Fruit fly (Drosophila melanogaster): Measurements from ENCODE around the gene CG32269.

- TF ChIP-seq unc-4 (GFP tag; IDR thresholded peaks at IDR 0.05; ENCODE audit: partially characterized antibody): no peak
- TF ChIP-seq CG1024 (GFP tag; IDR thresholded peaks at IDR 0.05): no peak
- TF ChIP-seq aop (GFP tag; IDR thresholded peaks at IDR 0.05): no peak
- no peak for TF ChIP-seq ttk (GFP tag; IDR thresholded peaks at IDR 0.05)
- TF ChIP-seq CG9817 (tag; optimal IDR thresholded peaks at IDR 0.05): no peak
- no peak for TF ChIP-seq BtbVII (GFP tag; optimal IDR thresholded peaks at IDR 0.05)
Observed at dm6 chr3L:3189647-3190046, 19.1 kb downstream of the CG32269 start, which contains the start of the genes CG42525 and CG14958.
